Worm (Caenorhabditis elegans) whole organism, L1 larva: ENCODE measurements around the gene ZK795.2.

Experiments used
- C04F5.9 ChIP-seq: sonication (generic microtip); optimal IDR thresholded peaks from 2 replicates; lab custom pipeline; 2016; ENCODE audit warnings: missing genetic modification characterization, missing compliant biosample characterization
- C16A3.4 ChIP-seq: fragments of 150-350 bp; optimal IDR thresholded peaks from 2 replicates; lab custom pipeline; 2014; ENCODE audit warnings: missing biosample characterization, missing genetic modification characterization
- C34B4.2 ChIP-seq: sonication (generic microtip); optimal IDR thresholded peaks from 2 replicates; lab custom pipeline; 2017; ENCODE audit warnings: mild to moderate bottlenecking, missing genetic modification characterization, missing compliant biosample characterization
- Y116A8C.19 ChIP-seq: sonication (generic microtip); optimal IDR thresholded peaks from 2 replicates; lab custom pipeline; 2016; ENCODE audit warnings: missing compliant biosample characterization, missing genetic modification characterization, borderline replicate concordance
- aha-1 ChIP-seq: fragments of 150-350 bp; optimal IDR thresholded peaks from 2 replicates; lab custom pipeline; 2014; ENCODE audit warnings: missing biosample characterization, missing genetic modification characterization
- alr-1 ChIP-seq: fragments of 200-800 bp; sonication (Bioruptor generic); optimal IDR thresholded peaks from 2 replicates; lab custom pipeline; 2018; ENCODE audit warnings: borderline replicate concordance, mild to moderate bottlenecking, missing genetic modification characterization, missing compliant biosample characterization
- aly-2 ChIP-seq: fragments of 150-350 bp; optimal IDR thresholded peaks from 2 replicates; lab custom pipeline; 2014; ENCODE audit warnings: missing biosample characterization, missing genetic modification characterization
- ama-1 ChIP-seq: fragments of 150-350 bp; optimal IDR thresholded peaks from 2 replicates; lab custom pipeline; 2014
- ceh-63 ChIP-seq: fragments of 200-800 bp; sonication (Bioruptor generic); optimal IDR thresholded peaks from 2 replicates; lab custom pipeline; 2018; ENCODE audit warnings: mild to moderate bottlenecking, missing genetic modification characterization, missing compliant biosample characterization
- ceh-82 ChIP-seq, 3 experiments: fragments of 150-350 bp in 1 of 3; sonication (generic microtip) in 2 of 3; optimal IDR thresholded peaks; 2 replicates each; lab custom pipeline; 2014 to 2017; ENCODE audit warnings: missing biosample characterization in 3 of 3, missing genetic modification characterization in 3 of 3
- ceh-88 ChIP-seq: fragments of 200-800 bp; sonication (Bioruptor generic); IDR thresholded peaks from 2 replicates; pipeline ENCODE4 v1.3.6; 2022; ENCODE audit warnings: missing genetic modification characterization, missing compliant biosample characterization
- ceh-90 ChIP-seq: sonication (generic microtip); optimal IDR thresholded peaks from 2 replicates; lab custom pipeline; 2016; ENCODE audit warnings: missing genetic modification characterization, missing compliant biosample characterization
- dpl-1 ChIP-seq, 3 experiments: fragments of 150-350 bp in 2 of 3; sonication (generic microtip) in 1 of 3; optimal IDR thresholded peaks; 2 replicates each; lab custom pipeline; 2014 to 2017; ENCODE audit warnings: missing biosample characterization in 3 of 3, missing genetic modification characterization in 3 of 3, missing genetic modification reagents in 3 of 3
- dsc-1 ChIP-seq: sonication (generic microtip); optimal IDR thresholded peaks from 2 replicates; lab custom pipeline; 2016; ENCODE audit warnings: mild to moderate bottlenecking, missing genetic modification characterization, missing compliant biosample characterization
- elt-2 ChIP-seq: sonication (generic microtip); optimal IDR thresholded peaks from 2 replicates; lab custom pipeline; 2016; ENCODE audit warnings: missing genetic modification characterization, mild to moderate bottlenecking, inconsistent platforms, missing compliant biosample characterization, missing genetic modification reagents
- fkh-10 ChIP-seq: sonication (generic microtip); optimal IDR thresholded peaks from 2 replicates; lab custom pipeline; 2017; ENCODE audit warnings: missing biosample characterization, missing genetic modification reagents, missing genetic modification characterization
- fkh-8 ChIP-seq: sonication (generic microtip); optimal IDR thresholded peaks from 2 replicates; lab custom pipeline; 2016; ENCODE audit warnings: mild to moderate bottlenecking, missing genetic modification characterization, missing compliant biosample characterization
- fos-1 ChIP-seq: fragments of 150-350 bp; optimal IDR thresholded peaks from 2 replicates; lab custom pipeline; 2014; ENCODE audit warnings: missing biosample characterization, missing genetic modification characterization
- hlh-4 ChIP-seq: sonication (generic microtip); optimal IDR thresholded peaks from 2 replicates; lab custom pipeline; 2016; ENCODE audit warnings: mild to moderate bottlenecking, missing genetic modification characterization, missing compliant biosample characterization
- hpl-2 ChIP-seq: fragments of 150-350 bp; optimal IDR thresholded peaks from 2 replicates; lab custom pipeline; 2014; ENCODE audit warnings: missing biosample characterization, missing genetic modification reagents, missing genetic modification characterization
- isw-1 ChIP-seq: fragments of 200-800 bp; sonication (Bioruptor generic); IDR thresholded peaks from 2 replicates; pipeline ENCODE4 v1.3.6; 2022; ENCODE audit warnings: missing genetic modification characterization, missing compliant biosample characterization
- lin-14 ChIP-seq: fragments of 200-800 bp; sonication (Bioruptor generic); optimal IDR thresholded peaks from 2 replicates; lab custom pipeline; 2018; ENCODE audit warnings: mild to moderate bottlenecking, missing genetic modification characterization, moderate library complexity, missing compliant biosample characterization
- lin-15B ChIP-seq: fragments of 150-350 bp; sonication (generic microtip); optimal IDR thresholded peaks from 3 replicates; lab custom pipeline; 2014; ENCODE audit warnings: missing biosample characterization, missing genetic modification characterization
- lin-35 ChIP-seq, 2 experiments: fragments of 150-350 bp; optimal IDR thresholded peaks; 2 replicates each; lab custom pipeline; 2014; ENCODE audit warnings: missing biosample characterization in 2 of 2, missing genetic modification characterization in 2 of 2, missing genetic modification reagents in 2 of 2
- mab-9 ChIP-seq: fragments of 200-800 bp; sonication (Bioruptor generic); IDR thresholded peaks from 2 replicates; pipeline ENCODE4 v1.3.6; 2022; ENCODE audit warnings: missing genetic modification reagents, missing genetic modification characterization, missing compliant biosample characterization
- mef-2 ChIP-seq: fragments of 150-350 bp; optimal IDR thresholded peaks from 2 replicates; lab custom pipeline; 2014; ENCODE audit warnings: missing biosample characterization, missing genetic modification characterization
- mep-1 ChIP-seq: fragments of 150-350 bp; optimal IDR thresholded peaks from 2 replicates; lab custom pipeline; 2014; ENCODE audit warnings: missing biosample characterization, missing genetic modification characterization
- nhr-12 ChIP-seq: sonication (generic microtip); optimal IDR thresholded peaks from 2 replicates; lab custom pipeline; 2017; ENCODE audit warnings: missing biosample characterization, missing genetic modification characterization
- nhr-19 ChIP-seq: fragments of 200-800 bp; sonication (Bioruptor generic); conservative IDR thresholded peaks from 2 replicates; pipeline ENCODE4 v1.3.6; 2022; ENCODE audit warnings: missing genetic modification characterization, missing compliant biosample characterization
- nhr-76 ChIP-seq: sonication (generic microtip); optimal IDR thresholded peaks from 2 replicates; lab custom pipeline; 2017; ENCODE audit warnings: missing biosample characterization, missing genetic modification characterization
- nhr-84 ChIP-seq: sonication (generic microtip); optimal IDR thresholded peaks from 2 replicates; lab custom pipeline; 2017; ENCODE audit warnings: missing biosample characterization, missing genetic modification characterization
- nhr-90 ChIP-seq: sonication (generic microtip); optimal IDR thresholded peaks from 2 replicates; lab custom pipeline; 2016; ENCODE audit warnings: mild to moderate bottlenecking, missing genetic modification characterization, missing compliant biosample characterization; ENCODE audit not compliant: poor library complexity
- pax-3 ChIP-seq: fragments of 200-800 bp; sonication (Bioruptor generic); optimal IDR thresholded peaks from 2 replicates; lab custom pipeline; 2018; ENCODE audit warnings: mild to moderate bottlenecking, missing genetic modification characterization, moderate library complexity, missing compliant biosample characterization
- pqm-1 ChIP-seq: sonication (generic microtip); optimal IDR thresholded peaks from 3 replicates; lab custom pipeline; 2017; ENCODE audit warnings: missing biosample characterization, missing genetic modification characterization
- rnt-1 ChIP-seq: sonication (generic microtip); optimal IDR thresholded peaks from 2 replicates; lab custom pipeline; 2016; ENCODE audit warnings: mild to moderate bottlenecking, missing genetic modification characterization, moderate library complexity, missing compliant biosample characterization
- skn-1 ChIP-seq: fragments of 150-350 bp; optimal IDR thresholded peaks from 2 replicates; lab custom pipeline; 2014; ENCODE audit warnings: missing biosample characterization, missing genetic modification characterization
- sox-4 ChIP-seq: sonication (generic microtip); optimal IDR thresholded peaks from 2 replicates; lab custom pipeline; 2016; ENCODE audit warnings: missing genetic modification characterization, missing compliant biosample characterization
- sptf-1 ChIP-seq: fragments of 150-350 bp; optimal IDR thresholded peaks from 2 replicates; lab custom pipeline; 2014; ENCODE audit warnings: missing biosample characterization, missing genetic modification characterization
- sup-37 ChIP-seq: fragments of 200-800 bp; sonication (Bioruptor generic); optimal IDR thresholded peaks from 2 replicates; lab custom pipeline; 2018; ENCODE audit warnings: mild to moderate bottlenecking, missing genetic modification characterization, missing compliant biosample characterization
- swsn-7 ChIP-seq: sonication (generic microtip); optimal IDR thresholded peaks from 2 replicates; lab custom pipeline; 2016; ENCODE audit warnings: missing genetic modification characterization, missing compliant biosample characterization
- tbx-2 ChIP-seq: sonication (generic microtip); optimal IDR thresholded peaks from 2 replicates; lab custom pipeline; 2016; ENCODE audit warnings: missing genetic modification characterization, missing compliant biosample characterization
- unc-130 ChIP-seq: fragments of 150-350 bp; optimal IDR thresholded peaks from 2 replicates; lab custom pipeline; 2017; ENCODE audit warnings: missing biosample characterization, missing genetic modification characterization, inconsistent platforms
- unc-30 ChIP-seq: sonication (generic microtip); optimal IDR thresholded peaks from 2 replicates; lab custom pipeline; 2017; ENCODE audit warnings: missing biosample characterization, missing genetic modification characterization
- unc-62 ChIP-seq: fragments of 150-350 bp; optimal IDR thresholded peaks from 2 replicates; lab custom pipeline; 2014; ENCODE audit warnings: missing biosample characterization, missing genetic modification reagents, missing genetic modification characterization
- vab-15 ChIP-seq: sonication (generic microtip); optimal IDR thresholded peaks from 2 replicates; lab custom pipeline; 2017; ENCODE audit warnings: missing genotype, mild to moderate bottlenecking, missing genetic modification characterization, missing compliant biosample characterization
- xbp-1 ChIP-seq: sonication (generic microtip); optimal IDR thresholded peaks from 2 replicates; lab custom pipeline; 2016; ENCODE audit warnings: missing genetic modification characterization, missing compliant biosample characterization
- zag-1 ChIP-seq: fragments of 150-350 bp; optimal IDR thresholded peaks from 2 replicates; lab custom pipeline; 2014; ENCODE audit warnings: missing biosample characterization, missing genetic modification characterization
- zip-4 ChIP-seq: fragments of 200-800 bp; sonication (Bioruptor generic); optimal IDR thresholded peaks from 2 replicates; lab custom pipeline; 2018; ENCODE audit warnings: mild to moderate bottlenecking, missing genetic modification characterization, moderate library complexity, missing compliant biosample characterization
- ztf-4 ChIP-seq: fragments of 150-350 bp; optimal IDR thresholded peaks from 2 replicates; lab custom pipeline; 2014; ENCODE audit warnings: missing biosample characterization, missing genetic modification characterization

ZK795.2 gene

ce11 chrIV:12605401-12605800 is 46.6 kb upstream of the ZK795.2 start, which contains the start of gene Y55D9A.2 (continued):
- TF ChIP-seq fos-1 (no peak), nhr-12 (tag; lab: Kevin White, UChicago) (no peak), ama-1 (lab: Kevin White, UChicago) (no peak), tbx-2 (tag; lab: Kevin White, UChicago) (peak; percentile 45), nhr-84 (no peak), fkh-8 (no peak), zip-4 (GFP tag; lab: Kevin White, UChicago) (no peak), C16A3.4 (no peak), xbp-1 (tag; lab: Kevin White, UChicago) (peak; percentile 56), lin-14 (GFP tag; lab: Kevin White, UChicago) (peak; percentile 35), hlh-4 (no peak), skn-1 (tag; lab: Kevin White, UChicago) (peak; percentile 18), unc-130 (tag; lab: Kevin White, UChicago) (no peak), sox-4 (tag; lab: Kevin White, UChicago) (no peak), rnt-1 (tag; lab: Kevin White, UChicago) (no peak), nhr-76 (no peak), pax-3 (tag; lab: Kevin White, UChicago) (no peak), ceh-88 (GFP tag; lab: Robert Waterston, UW) (no peak), C34B4.2 (tag; lab: Kevin White, UChicago) (no peak), pqm-1 (tag; lab: Kevin White, UChicago) (no peak), aly-2 (tag; lab: Kevin White, UChicago) (peak; percentile 75), nhr-90 (tag; lab: Kevin White, UChicago) (peak; percentile 46), sup-37 (GFP tag; lab: Kevin White, UChicago) (no peak), isw-1 (GFP tag; lab: Robert Waterston, UW) (no peak), mab-9 (GFP tag; lab: Robert Waterston, UW) (no peak), C04F5.9 (tag; lab: Kevin White, UChicago) (no peak), ztf-4 (no peak), dpl-1 (GFP tag; optimal IDR thresholded peaks at IDR 0.05; lab: Kevin White, UChicago) (peak; percentile 19 to 62 (median 27)), mef-2 (no peak), nhr-19 (GFP tag; lab: Robert Waterston, UW) (no peak; the same call in 1 of the 2 replicates), hpl-2 (GFP tag; lab: Kevin White, UChicago) (no peak), lin-15B (tag; lab: Kevin White, UChicago) (peak; percentile 55), fkh-10 (no peak), ceh-63 (GFP tag; lab: Kevin White, UChicago) (no peak), Y116A8C.19 (tag; lab: Kevin White, UChicago) (no peak), alr-1 (tag; lab: Kevin White, UChicago) (no peak), sptf-1 (tag; lab: Kevin White, UChicago) (no peak), dsc-1 (no peak), elt-2 (tag; lab: Kevin White, UChicago) (no peak), aha-1 (tag; lab: Kevin White, UChicago) (no peak), swsn-7 (peak; percentile 34), ceh-90 (tag; lab: Kevin White, UChicago) (peak; percentile 2), unc-30 (no peak), mep-1 (tag; lab: Kevin White, UChicago) (peak; percentile 71), zag-1 (tag; lab: Kevin White, UChicago) (no peak), ceh-82 (tag; optimal IDR thresholded peaks at IDR 0.05; lab: Kevin White, UChicago) (peak in 1 of 3 experiments; percentile 23), lin-35 (GFP tag; optimal IDR thresholded peaks at IDR 0.05; lab: Kevin White, UChicago) (peak; percentile 37 to 47), vab-15 (tag; lab: Kevin White, UChicago) (peak; percentile 53), unc-62 (GFP tag; lab: Kevin White, UChicago) (no peak)
- TF ChIP-seq, all 84 proteins: peak for 22
